Fruit fly (Drosophila melanogaster): ENCODE measurements around the gene Toll-9.

Gene Toll-9

dm6 chr3L:20395257-20395909, 28.9 kb upstream of the Toll-9 start (continued):
- TF ChIP-seq danr (GFP tag; IDR thresholded peaks at IDR 0.05) (no peak), Hsf (GFP tag; optimal IDR thresholded peaks at IDR 0.05) (peak; percentile 62), H15 (GFP tag; IDR thresholded peaks at IDR 0.05) (no peak), CG10462 (GFP tag; optimal IDR thresholded peaks at IDR 0.05) (no peak), CG12659 (GFP tag; optimal IDR thresholded peaks at IDR 0.05) (peak; percentile 57), CG14050 (GFP tag; IDR thresholded peaks at IDR 0.05) (no peak), Meics (GFP tag; optimal IDR thresholded peaks at IDR 0.05) (peak; percentile 76), CG10431 (GFP tag; optimal IDR thresholded peaks at IDR 0.05) (peak; percentile 63), BEAF-32 (GFP tag; optimal IDR thresholded peaks at IDR 0.05) (no peak), klu (GFP tag; IDR thresholded peaks at IDR 0.05) (no peak), Side (GFP tag; optimal IDR thresholded peaks at IDR 0.05) (no peak), fd3F (GFP tag; optimal IDR thresholded peaks at IDR 0.05) (peak; percentile 7), CG18599 (GFP tag; optimal IDR thresholded peaks at IDR 0.05) (peak; percentile 74), D19A (tag; optimal IDR thresholded peaks at IDR 0.05) (peak; percentile 63), CG30403 (GFP tag; optimal IDR thresholded peaks at IDR 0.05) (peak; percentile 63), tin (GFP tag; optimal IDR thresholded peaks at IDR 0.05) (no peak), CG30020 (tag; optimal IDR thresholded peaks at IDR 0.05) (no peak), CG11723 (GFP tag; optimal IDR thresholded peaks at IDR 0.05) (no peak), fu2 (GFP tag; optimal IDR thresholded peaks at IDR 0.05) (peak; percentile 19), Dip3 (GFP tag; optimal IDR thresholded peaks at IDR 0.05) (peak; percentile 80), knrl (GFP tag; IDR thresholded peaks at IDR 0.05; ENCODE audit: partially characterized antibody) (no peak), tna (GFP tag; IDR thresholded peaks at IDR 0.05; ENCODE audit: partially characterized antibody) (no peak), CG34376 (GFP tag; optimal IDR thresholded peaks at IDR 0.05) (peak; percentile 82), tap (tag; optimal IDR thresholded peaks at IDR 0.05) (no peak), CG1024 (GFP tag; IDR thresholded peaks at IDR 0.05) (no peak), CG12236 (GFP tag; optimal IDR thresholded peaks at IDR 0.05) (no peak), CG9932 (GFP tag; IDR thresholded peaks at IDR 0.05) (peak; percentile 62), sens-2 (GFP tag; IDR thresholded peaks at IDR 0.05) (no peak), vfl (GFP tag; optimal IDR thresholded peaks at IDR 0.05) (peak; percentile 30), CG7745 (tag; optimal IDR thresholded peaks at IDR 0.05) (no peak), Sry-β (GFP tag; optimal IDR thresholded peaks at IDR 0.05) (no peak), corto (GFP tag; optimal IDR thresholded peaks at IDR 0.05) (no peak), CG9817 (tag; optimal IDR thresholded peaks at IDR 0.05) (no peak), sob (GFP tag; IDR thresholded peaks at IDR 0.05) (peak; percentile 47), nom (GFP tag; optimal IDR thresholded peaks at IDR 0.05) (no peak), CG18011 (GFP tag; optimal IDR thresholded peaks at IDR 0.05) (no peak), pan (optimal IDR thresholded peaks at IDR 0.05) (no peak), pan (GFP tag; optimal IDR thresholded peaks at IDR 0.05 in 1 of 2, IDR thresholded peaks at IDR 0.05 in 1 of 2) (peak in 1 of 2 experiments; percentile 31), pum (GFP tag; optimal IDR thresholded peaks at IDR 0.05) (no peak), CG12942 (GFP tag; optimal IDR thresholded peaks at IDR 0.05) (no peak), CG15479 (GFP tag; optimal IDR thresholded peaks at IDR 0.05) (no peak), Neu2 (GFP tag; optimal IDR thresholded peaks at IDR 0.05; ENCODE audit: borderline replicate concordance) (no peak), Hr78 (GFP tag; optimal IDR thresholded peaks at IDR 0.05) (no peak), CG14965 (GFP tag; optimal IDR thresholded peaks at IDR 0.05; ENCODE audit: borderline replicate concordance) (no peak), zen (tag; optimal IDR thresholded peaks at IDR 0.05) (no peak), CG3726 (GFP tag; IDR thresholded peaks at IDR 0.05) (no peak), chif (GFP tag; optimal IDR thresholded peaks at IDR 0.05) (peak in 1 of 2 experiments; percentile 2), Sin3A (optimal IDR thresholded peaks at IDR 0.05) (no peak), Sox102F (GFP tag; optimal IDR thresholded peaks at IDR 0.05) (peak; percentile 22)

All from whole organism, embryonic.